Fruit fly (Drosophila melanogaster) whole organism, wandering third instar larva: ENCODE data around the gene Lcp65Ad.

Experiments
- CG9705 ChIP-seq: fragments of 200-800 bp; sonication (Bioruptor generic); optimal IDR thresholded peaks from 2 replicates; lab custom pipeline; 2018; ENCODE audit warnings: missing biosample characterization, mild to moderate bottlenecking, missing genetic modification characterization
- Dfd ChIP-seq: fragments of >200 bp; optimal IDR thresholded peaks from 2 replicates; lab custom pipeline; 2017; ENCODE audit warnings: missing biosample characterization, missing genetic modification characterization
- Dif ChIP-seq: fragments of 200-275, 200-300 bp; sonication (Bioruptor generic); optimal IDR thresholded peaks from 2 replicates; lab custom pipeline; 2018; ENCODE audit warnings: missing biosample characterization, missing genetic modification characterization; ENCODE audit not compliant: partially characterized antibody
- Hr78 ChIP-seq: fragments of >200 bp; optimal IDR thresholded peaks from 2 replicates; lab custom pipeline; 2017; ENCODE audit warnings: missing biosample characterization, missing genetic modification characterization
- OdsH ChIP-seq: fragments of 200-800 bp; sonication (Bioruptor generic); optimal IDR thresholded peaks from 2 replicates; lab custom pipeline; 2016; ENCODE audit warnings: missing biosample characterization, mild to moderate bottlenecking, missing genetic modification characterization
- brk ChIP-seq: fragments of 200-800 bp; sonication (Bioruptor generic); optimal IDR thresholded peaks from 2 replicates; lab custom pipeline; 2016; ENCODE audit warnings: missing biosample characterization, mild to moderate bottlenecking, missing genetic modification characterization
- dl ChIP-seq, 2 experiments: fragments of 175-275, 200-275 bp in 1 of 2; fragments of 200-275 bp in 1 of 2; sonication (Bioruptor generic); optimal IDR thresholded peaks; lab custom pipeline; 2018; ENCODE audit warnings: mild to moderate bottlenecking in 2 of 2, missing biosample characterization in 2 of 2, missing genetic modification characterization in 2 of 2, moderate library complexity in 2 of 2; ENCODE audit not compliant: partially characterized antibody in 2 of 2, insufficient read depth in 1 of 2
- ey ChIP-seq: fragments of 200-800 bp; sonication (Bioruptor generic); optimal IDR thresholded peaks from 2 replicates; lab custom pipeline; 2016; ENCODE audit warnings: missing biosample characterization, missing genetic modification characterization
- h ChIP-seq: fragments of 200-800 bp; sonication (Bioruptor generic); optimal IDR thresholded peaks from 3 replicates; lab custom pipeline; 2016; ENCODE audit warnings: missing biosample characterization, mild to moderate bottlenecking, missing genetic modification characterization
- lola ChIP-seq: fragments of >200 bp; optimal IDR thresholded peaks from 2 replicates; lab custom pipeline; 2017; ENCODE audit warnings: missing biosample characterization, missing genetic modification characterization
- pan ChIP-seq: fragments of >200 bp; optimal IDR thresholded peaks from 2 replicates; lab custom pipeline; 2017
- psq ChIP-seq: fragments of 200-800 bp; sonication (Bioruptor generic); optimal IDR thresholded peaks from 3 replicates; lab custom pipeline; 2017; ENCODE audit warnings: missing biosample characterization, mild to moderate bottlenecking, missing genetic modification characterization, moderate library complexity
- rgr ChIP-seq: fragments of 200-800 bp; sonication (Bioruptor generic); optimal IDR thresholded peaks from 3 replicates; lab custom pipeline; 2016; ENCODE audit warnings: missing biosample characterization, mild to moderate bottlenecking, missing genetic modification characterization
- usp ChIP-seq: fragments of >200 bp; optimal IDR thresholded peaks from 2 replicates; lab custom pipeline; 2017; ENCODE audit warnings: missing biosample characterization, missing genetic modification characterization

DNA sequence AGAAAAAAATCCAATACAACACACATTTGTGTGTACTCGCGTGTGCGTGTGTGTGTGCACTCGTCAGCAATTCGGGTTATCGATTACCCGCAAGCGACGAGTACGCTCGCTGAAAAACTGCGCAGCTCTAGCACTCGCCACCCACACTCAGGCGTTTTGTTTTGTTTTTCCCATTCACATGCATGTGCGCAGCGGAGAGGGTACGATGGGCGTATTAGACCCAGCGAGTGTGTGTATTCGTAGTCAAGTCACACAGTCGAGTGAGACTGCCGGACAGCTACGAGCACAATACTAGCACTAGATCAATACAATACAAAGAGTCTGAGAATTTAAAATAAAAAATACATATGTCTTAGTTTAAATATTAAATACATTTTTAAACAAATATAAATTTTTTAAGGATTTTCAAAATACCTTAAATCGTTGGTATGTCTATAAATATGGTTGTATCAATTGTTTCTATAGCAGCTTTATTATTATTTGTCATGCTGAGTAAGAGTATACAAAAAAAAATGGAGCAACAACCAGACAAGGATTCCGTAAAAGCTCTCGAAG, 41.8 kb downstream of the Lcp65Ad start, which contains the start of the genes D19B and CG43293:
- TF ChIP-seq rgr (GFP tag; lab: Kevin White, UChicago) (peak; percentile 93), psq (GFP tag; lab: Kevin White, UChicago) (peak; percentile 85), ey (peak; percentile 80), brk (GFP tag; lab: Kevin White, UChicago) (no peak), pan (lab: Kevin White, UChicago) (no peak), h (GFP tag; lab: Kevin White, UChicago) (peak; percentile 87), Dif (peak; percentile 60), CG9705 (GFP tag; lab: Kevin White, UChicago) (peak; percentile 52), dl (GFP tag; optimal IDR thresholded peaks at IDR 0.05; lab: Kevin White, UChicago; ENCODE audit: insufficient read depth in 1 of 2, partially characterized antibody in 2 of 2) (no peak), OdsH (GFP tag; lab: Kevin White, UChicago) (peak; percentile 81), Hr78 (GFP tag; lab: Kevin White, UChicago) (no peak), lola (GFP tag; lab: Kevin White, UChicago) (no peak), usp (no peak), Dfd (GFP tag; lab: Kevin White, UChicago) (no peak)
